Fruit fly (Drosophila melanogaster): ENCODE results near the gene alphaTub84B.
A peak's percentile ranks its signal among the peaks of the same experiment; 100 is the strongest.

alphaTub84B gene

DNA sequence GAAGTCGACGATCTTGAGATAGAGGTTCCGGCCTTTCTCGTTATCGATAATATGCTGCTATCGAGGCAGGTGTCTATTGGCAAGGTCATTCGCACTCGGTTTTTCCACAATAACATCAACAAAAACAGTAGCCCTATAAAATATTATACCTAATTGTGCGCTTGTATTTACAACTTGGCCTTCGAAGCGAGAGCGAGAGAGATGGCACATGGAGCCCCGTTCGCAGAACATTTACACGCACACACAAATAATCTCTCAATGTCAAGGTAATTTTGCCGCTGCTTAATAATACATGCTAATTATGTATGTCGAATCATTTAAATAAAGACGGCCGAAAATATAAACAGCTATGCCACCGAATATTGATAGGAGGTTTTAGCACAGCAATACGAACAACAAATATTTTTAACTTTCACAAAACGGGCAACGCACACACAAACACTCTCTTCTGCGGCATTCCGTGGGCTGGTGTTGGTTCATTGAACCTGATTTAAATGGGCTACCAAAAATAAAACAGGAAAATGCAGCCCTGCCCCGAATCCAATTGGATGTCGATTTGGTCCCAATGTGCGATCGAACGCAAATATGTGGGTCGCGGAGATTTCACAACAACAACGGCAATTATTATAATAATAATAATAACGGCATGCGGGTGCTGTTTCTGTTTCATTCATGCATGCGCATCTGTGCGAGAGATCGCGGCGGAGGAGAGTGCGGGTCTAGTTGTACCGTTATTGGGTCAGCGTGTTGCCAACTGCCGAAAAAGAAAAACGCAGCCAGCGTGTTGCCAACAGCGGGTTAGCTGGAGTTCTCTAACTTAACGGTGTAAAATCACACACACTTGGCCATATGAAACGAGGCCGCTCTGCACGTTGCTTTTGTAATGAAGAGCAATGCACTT is 36.0 kb downstream of the alphaTub84B start:
- TF ChIP-seq dmrt93B (GFP tag; optimal IDR thresholded peaks at IDR 0.05) (no peak), dl (GFP tag; optimal IDR thresholded peaks at IDR 0.05; ENCODE audit: insufficient read depth in 1 of 2, partially characterized antibody in 2 of 2) (peak in 1 of 2 experiments; percentile 66)

- TF ChIP-seq jim (GFP tag; optimal IDR thresholded peaks at IDR 0.05) (no peak), dl (GFP tag; optimal IDR thresholded peaks at IDR 0.05; ENCODE audit: insufficient read depth in 1 of 2, partially characterized antibody in 2 of 2) (no peak)
Measured at dm6 chr3R:7123073-7123572, 36.7 kb downstream of the alphaTub84B start.

DNA sequence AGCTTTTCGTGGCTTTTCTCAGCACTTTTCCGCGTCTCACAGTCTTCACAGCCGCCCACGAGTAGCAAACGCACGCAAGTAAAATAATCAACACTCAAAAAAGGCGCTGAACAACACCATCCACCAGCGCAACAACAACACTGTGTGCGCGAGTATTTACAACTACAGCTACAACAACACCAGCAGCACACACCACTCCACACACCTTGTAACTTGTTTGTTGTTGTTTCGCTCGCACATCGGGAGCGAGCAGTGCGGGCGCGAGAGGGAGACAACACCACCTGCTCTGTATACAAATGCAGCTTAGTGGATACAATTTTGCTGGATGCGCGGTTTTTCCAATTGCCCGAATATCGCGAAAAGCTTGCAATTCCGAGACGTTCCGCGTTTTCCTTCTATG is 37.3 kb downstream of the alphaTub84B start:
- TF ChIP-seq lola (GFP tag; optimal IDR thresholded peaks at IDR 0.05): peak; percentile 28
- peak; percentile 59 for TF ChIP-seq Dif (GFP tag; optimal IDR thresholded peaks at IDR 0.05; ENCODE audit: partially characterized antibody)
- peak; percentile 87 for TF ChIP-seq Hr83 (GFP tag; optimal IDR thresholded peaks at IDR 0.05; ENCODE audit: poor library complexity, severe bottlenecking)
- TF ChIP-seq dl (GFP tag; optimal IDR thresholded peaks at IDR 0.05; ENCODE audit: insufficient read depth in 1 of 2, partially characterized antibody in 2 of 2): peak in 1 of 2 experiments; percentile 39
- TF ChIP-seq usp (GFP tag; optimal IDR thresholded peaks at IDR 0.05): no peak
- TF ChIP-seq sv (GFP tag; optimal IDR thresholded peaks at IDR 0.05): no peak
- no peak for TF ChIP-seq Hnf4 (GFP tag; optimal IDR thresholded peaks at IDR 0.05)

DNA sequence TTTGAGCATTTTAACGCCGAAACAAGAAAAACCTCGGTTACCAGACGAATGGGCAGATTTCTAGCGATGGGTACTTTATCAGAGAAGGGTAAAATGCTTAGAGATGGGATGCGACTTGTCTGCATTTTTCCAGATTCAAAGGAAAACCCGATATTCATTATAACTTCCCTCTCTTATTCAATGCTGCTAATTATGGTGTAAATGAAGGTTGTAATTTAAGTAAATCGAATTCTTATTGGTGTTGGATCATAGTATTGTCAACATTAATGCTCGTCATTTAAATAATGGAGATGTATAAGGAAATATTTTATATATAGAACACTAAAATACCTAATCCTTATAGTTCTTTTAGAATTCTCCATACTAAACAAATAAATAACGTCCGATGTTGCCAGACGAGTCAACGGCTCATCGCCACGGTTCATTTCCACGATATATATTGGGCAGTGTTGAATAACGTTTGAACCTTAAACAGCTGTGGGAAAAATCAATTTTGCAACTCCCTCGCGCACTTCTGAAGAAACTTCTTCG is 37.8 kb downstream of the alphaTub84B start, which contains the start of the genes Alh and CG10098:
Gene Alh (minus strand): TSS at position 77 of the 531 bp plus-strand sequence.
Gene CG10098 (plus strand): TSS at position 440 of the 531 bp plus-strand sequence.
- peak; percentile 79 for TF ChIP-seq CG9705 (GFP tag; optimal IDR thresholded peaks at IDR 0.05)
- peak; percentile 91 for TF ChIP-seq jim (GFP tag; optimal IDR thresholded peaks at IDR 0.05)
- TF ChIP-seq fru (GFP tag; optimal IDR thresholded peaks at IDR 0.05): peak; percentile 84
- no peak for TF ChIP-seq pan (optimal IDR thresholded peaks at IDR 0.05)
- peak; percentile 1 for TF ChIP-seq Myc (optimal IDR thresholded peaks at IDR 0.05)
- peak; percentile 84 for TF ChIP-seq woc (GFP tag; optimal IDR thresholded peaks at IDR 0.05)
- peak; percentile 88 for TF ChIP-seq Jra (GFP tag; optimal IDR thresholded peaks at IDR 0.05)
- TF ChIP-seq Hnf4 (GFP tag; optimal IDR thresholded peaks at IDR 0.05): peak; percentile 89
- TF ChIP-seq dsf (GFP tag; optimal IDR thresholded peaks at IDR 0.05; ENCODE audit: borderline replicate concordance): peak; percentile 91
- TF ChIP-seq usp (GFP tag; optimal IDR thresholded peaks at IDR 0.05): no peak
- TF ChIP-seq lola (GFP tag; optimal IDR thresholded peaks at IDR 0.05): no peak
- peak; percentile 76 for TF ChIP-seq OdsH (GFP tag; optimal IDR thresholded peaks at IDR 0.05)
- TF ChIP-seq psq (GFP tag; optimal IDR thresholded peaks at IDR 0.05): peak; percentile 77
- no peak for TF ChIP-seq Rel (GFP tag; optimal IDR thresholded peaks at IDR 0.05)
- TF ChIP-seq Rel (tag; optimal IDR thresholded peaks at IDR 0.05): peak; percentile 21
- TF ChIP-seq br (GFP tag; optimal IDR thresholded peaks at IDR 0.05): peak; percentile 76
- TF ChIP-seq Vsx2 (GFP tag; optimal IDR thresholded peaks at IDR 0.05; ENCODE audit: partially characterized antibody): no peak
- TF ChIP-seq Dfd (GFP tag; optimal IDR thresholded peaks at IDR 0.05): no peak
- peak; percentile 86 for TF ChIP-seq h (GFP tag; optimal IDR thresholded peaks at IDR 0.05)
- TF ChIP-seq rgr (GFP tag; optimal IDR thresholded peaks at IDR 0.05): peak; percentile 84
- TF ChIP-seq Abd-B (GFP tag; optimal IDR thresholded peaks at IDR 0.05): no peak
- TF ChIP-seq Hr78 (GFP tag; optimal IDR thresholded peaks at IDR 0.05): no peak
- no peak for TF ChIP-seq Dif (GFP tag; optimal IDR thresholded peaks at IDR 0.05; ENCODE audit: partially characterized antibody)
- TF ChIP-seq HLH106 (tag; optimal IDR thresholded peaks at IDR 0.05): peak; percentile 90
- peak; percentile 81 for TF ChIP-seq GATAd (GFP tag; optimal IDR thresholded peaks at IDR 0.05)
- TF ChIP-seq Hr83 (GFP tag; optimal IDR thresholded peaks at IDR 0.05; ENCODE audit: poor library complexity, severe bottlenecking): peak; percentile 96
- TF ChIP-seq tai (GFP tag; optimal IDR thresholded peaks at IDR 0.05): peak; percentile 94
- TF ChIP-seq sage (GFP tag; optimal IDR thresholded peaks at IDR 0.05): peak; percentile 43
- peak; percentile 21 for TF ChIP-seq Mio (GFP tag; optimal IDR thresholded peaks at IDR 0.05)
- TF ChIP-seq Sp1 (GFP tag; optimal IDR thresholded peaks at IDR 0.05): peak; percentile 81
- peak; percentile 89 for TF ChIP-seq ey (GFP tag; optimal IDR thresholded peaks at IDR 0.05)
- TF ChIP-seq brk (GFP tag; optimal IDR thresholded peaks at IDR 0.05): peak; percentile 81
- no peak for TF ChIP-seq CG32264 (GFP tag; optimal IDR thresholded peaks at IDR 0.05)
- peak; percentile 84 for TF ChIP-seq sv (GFP tag; optimal IDR thresholded peaks at IDR 0.05)
- TF ChIP-seq N (GFP tag; optimal IDR thresholded peaks at IDR 0.05): no peak
- peak; percentile 79 for TF ChIP-seq dmrt93B (GFP tag; optimal IDR thresholded peaks at IDR 0.05)
- TF ChIP-seq foxo (GFP tag; optimal IDR thresholded peaks at IDR 0.05): peak in 1 of 2 experiments; percentile 92
- TF ChIP-seq dl (GFP tag; optimal IDR thresholded peaks at IDR 0.05; ENCODE audit: insufficient read depth in 1 of 2, partially characterized antibody in 2 of 2): no peak
- TF ChIP-seq CrebA (GFP tag; optimal IDR thresholded peaks at IDR 0.05; ENCODE audit: borderline replicate concordance): no peak
